Fruit fly (Drosophila melanogaster) whole organism, wandering third instar larva: ENCODE measurements around the gene kat80.

Experiments
- Abd-B ChIP-seq: fragments of >200 bp; optimal IDR thresholded peaks from 2 replicates; lab custom pipeline; 2017; ENCODE audit warnings: missing biosample characterization, missing genetic modification characterization
- CG32264 ChIP-seq: fragments of 200-800 bp; sonication (Bioruptor generic); optimal IDR thresholded peaks from 2 replicates; lab custom pipeline; 2016; ENCODE audit warnings: missing biosample characterization, missing genetic modification characterization
- CG9705 ChIP-seq: fragments of 200-800 bp; sonication (Bioruptor generic); optimal IDR thresholded peaks from 2 replicates; lab custom pipeline; 2018; ENCODE audit warnings: missing biosample characterization, mild to moderate bottlenecking, missing genetic modification characterization
- CrebA ChIP-seq: fragments of 200-800 bp; sonication (Bioruptor generic); optimal IDR thresholded peaks from 2 replicates; lab custom pipeline; 2016; ENCODE audit warnings: missing biosample characterization, mild to moderate bottlenecking, missing genetic modification characterization, borderline replicate concordance
- Dfd ChIP-seq: fragments of >200 bp; optimal IDR thresholded peaks from 2 replicates; lab custom pipeline; 2017; ENCODE audit warnings: missing biosample characterization, missing genetic modification characterization
- Dif ChIP-seq: fragments of 200-275, 200-300 bp; sonication (Bioruptor generic); optimal IDR thresholded peaks from 2 replicates; lab custom pipeline; 2018; ENCODE audit warnings: missing biosample characterization, missing genetic modification characterization; ENCODE audit not compliant: partially characterized antibody
- GATAd ChIP-seq: sonication (Bioruptor generic); optimal IDR thresholded peaks from 2 replicates; lab custom pipeline; 2016; ENCODE audit warnings: missing biosample characterization, missing genetic modification characterization
- HLH106 ChIP-seq: fragments of 200-800 bp; optimal IDR thresholded peaks from 3 replicates; lab custom pipeline; 2019; ENCODE audit warnings: missing biosample characterization, mild to moderate bottlenecking, missing genetic modification characterization, moderate library complexity
- Hnf4 ChIP-seq: fragments of 200-800 bp; sonication (Bioruptor generic); optimal IDR thresholded peaks from 2 replicates; lab custom pipeline; 2016; ENCODE audit warnings: missing biosample characterization, mild to moderate bottlenecking, missing genetic modification characterization
- Hr78 ChIP-seq: fragments of >200 bp; optimal IDR thresholded peaks from 2 replicates; lab custom pipeline; 2017; ENCODE audit warnings: missing biosample characterization, missing genetic modification characterization
- Hr83 ChIP-seq: fragments of 200-300 bp; sonication (Bioruptor generic); optimal IDR thresholded peaks from 2 replicates; lab custom pipeline; 2016; ENCODE audit warnings: missing biosample characterization, mild to moderate bottlenecking, missing genetic modification characterization, moderate library complexity; ENCODE audit not compliant: poor library complexity, severe bottlenecking
- Jra ChIP-seq: sonication (Bioruptor generic); optimal IDR thresholded peaks from 2 replicates; lab custom pipeline; 2016; ENCODE audit warnings: missing biosample characterization, missing genetic modification characterization
- Mio ChIP-seq: sonication (Bioruptor generic); optimal IDR thresholded peaks from 2 replicates; lab custom pipeline; 2016; ENCODE audit warnings: missing biosample characterization, missing genetic modification characterization
- Myc ChIP-seq: fragments of >200 bp; optimal IDR thresholded peaks from 2 replicates; lab custom pipeline; 2017
- N ChIP-seq: fragments of >200 bp; optimal IDR thresholded peaks from 2 replicates; lab custom pipeline; 2018; ENCODE audit warnings: missing biosample characterization, missing external identifiers, missing genetic modification characterization
- OdsH ChIP-seq: fragments of 200-800 bp; sonication (Bioruptor generic); optimal IDR thresholded peaks from 2 replicates; lab custom pipeline; 2016; ENCODE audit warnings: missing biosample characterization, mild to moderate bottlenecking, missing genetic modification characterization
- Rel ChIP-seq, 2 experiments: fragments of 200-800 bp; sonication (Bioruptor generic) in 1 of 2; optimal IDR thresholded peaks; 2 replicates in 1 of 2; 3 replicates in 1 of 2; lab custom pipeline; 2016 to 2019; ENCODE audit warnings: mild to moderate bottlenecking in 2 of 2, missing biosample characterization in 2 of 2, missing genetic modification characterization in 2 of 2, moderate library complexity in 1 of 2
- Sp1 ChIP-seq: fragments of 200-800 bp; sonication (Bioruptor generic); optimal IDR thresholded peaks from 3 replicates; lab custom pipeline; 2019; ENCODE audit warnings: missing biosample characterization, mild to moderate bottlenecking, missing genetic modification characterization, moderate library complexity
- Vsx2 ChIP-seq: fragments of 200-300, 225-300 bp; sonication (Bioruptor generic); optimal IDR thresholded peaks from 2 replicates; lab custom pipeline; 2018; ENCODE audit warnings: missing biosample characterization, missing genetic modification characterization; ENCODE audit not compliant: partially characterized antibody
- br ChIP-seq: fragments of 200-800 bp; sonication (Bioruptor generic); optimal IDR thresholded peaks from 2 replicates; lab custom pipeline; 2016; ENCODE audit warnings: missing biosample characterization, missing genetic modification characterization
- brk ChIP-seq: fragments of 200-800 bp; sonication (Bioruptor generic); optimal IDR thresholded peaks from 2 replicates; lab custom pipeline; 2016; ENCODE audit warnings: missing biosample characterization, mild to moderate bottlenecking, missing genetic modification characterization
- dl ChIP-seq, 2 experiments: fragments of 175-275, 200-275 bp in 1 of 2; fragments of 200-275 bp in 1 of 2; sonication (Bioruptor generic); optimal IDR thresholded peaks; lab custom pipeline; 2018; ENCODE audit warnings: mild to moderate bottlenecking in 2 of 2, missing biosample characterization in 2 of 2, missing genetic modification characterization in 2 of 2, moderate library complexity in 2 of 2; ENCODE audit not compliant: partially characterized antibody in 2 of 2, insufficient read depth in 1 of 2
- dmrt93B ChIP-seq: fragments of 200-800 bp; sonication (Bioruptor generic); optimal IDR thresholded peaks from 2 replicates; lab custom pipeline; 2018; ENCODE audit warnings: missing biosample characterization, mild to moderate bottlenecking, missing genetic modification characterization
- dsf ChIP-seq: sonication (Bioruptor generic); optimal IDR thresholded peaks from 2 replicates; lab custom pipeline; 2016; ENCODE audit warnings: missing biosample characterization, missing genetic modification characterization, borderline replicate concordance
- ey ChIP-seq: fragments of 200-800 bp; sonication (Bioruptor generic); optimal IDR thresholded peaks from 2 replicates; lab custom pipeline; 2016; ENCODE audit warnings: missing biosample characterization, missing genetic modification characterization
- foxo ChIP-seq, 2 experiments: fragments of 200-800 bp; sonication (Bioruptor generic); optimal IDR thresholded peaks; 2 replicates in 1 of 2; 3 replicates in 1 of 2; lab custom pipeline; 2016 to 2017; ENCODE audit warnings: missing biosample characterization in 2 of 2, missing genetic modification characterization in 2 of 2
- fru ChIP-seq: fragments of 200-800 bp; sonication (Bioruptor generic); optimal IDR thresholded peaks from 3 replicates; lab custom pipeline; 2016; ENCODE audit warnings: missing biosample characterization, mild to moderate bottlenecking, missing genetic modification characterization
- h ChIP-seq: fragments of 200-800 bp; sonication (Bioruptor generic); optimal IDR thresholded peaks from 3 replicates; lab custom pipeline; 2016; ENCODE audit warnings: missing biosample characterization, mild to moderate bottlenecking, missing genetic modification characterization
- jim ChIP-seq: fragments of 175-275, 200-325 bp; sonication (Bioruptor generic); optimal IDR thresholded peaks from 2 replicates; lab custom pipeline; 2016; ENCODE audit warnings: missing biosample characterization, mild to moderate bottlenecking, missing genetic modification characterization
- lola ChIP-seq: fragments of >200 bp; optimal IDR thresholded peaks from 2 replicates; lab custom pipeline; 2017; ENCODE audit warnings: missing biosample characterization, missing genetic modification characterization
- pan ChIP-seq: fragments of >200 bp; optimal IDR thresholded peaks from 2 replicates; lab custom pipeline; 2017
- psq ChIP-seq: fragments of 200-800 bp; sonication (Bioruptor generic); optimal IDR thresholded peaks from 3 replicates; lab custom pipeline; 2017; ENCODE audit warnings: missing biosample characterization, mild to moderate bottlenecking, missing genetic modification characterization, moderate library complexity
- rgr ChIP-seq: fragments of 200-800 bp; sonication (Bioruptor generic); optimal IDR thresholded peaks from 3 replicates; lab custom pipeline; 2016; ENCODE audit warnings: missing biosample characterization, mild to moderate bottlenecking, missing genetic modification characterization
- sage ChIP-seq: fragments of 200-800 bp; sonication (Bioruptor generic); optimal IDR thresholded peaks from 2 replicates; lab custom pipeline; 2016; ENCODE audit warnings: missing biosample characterization, mild to moderate bottlenecking, missing genetic modification characterization
- sv ChIP-seq: fragments of 200-800 bp; sonication (Bioruptor generic); optimal IDR thresholded peaks from 3 replicates; lab custom pipeline; 2016; ENCODE audit warnings: missing biosample characterization, missing genetic modification characterization
- tai ChIP-seq: sonication (Bioruptor generic); optimal IDR thresholded peaks from 2 replicates; lab custom pipeline; 2016; ENCODE audit warnings: missing biosample characterization, missing genetic modification characterization
- usp ChIP-seq: fragments of >200 bp; optimal IDR thresholded peaks from 2 replicates; lab custom pipeline; 2017; ENCODE audit warnings: missing biosample characterization, missing genetic modification characterization
- woc ChIP-seq: sonication (Bioruptor generic); optimal IDR thresholded peaks from 2 replicates; lab custom pipeline; 2016; ENCODE audit warnings: missing biosample characterization, mild to moderate bottlenecking, missing genetic modification characterization

Gene kat80

dm6 chrX:16278783-16279182 is 2.8 kb upstream of the kat80 start:
- TF ChIP-seq br (GFP tag; lab: Kevin White, UChicago), result peak; percentile 86
- peak; percentile 6 for TF ChIP-seq tai (GFP tag; lab: Kevin White, UChicago)
- peak; percentile 93 for TF ChIP-seq Sp1 (GFP tag; lab: Kevin White, UChicago)
- TF ChIP-seq Abd-B (GFP tag; lab: Kevin White, UChicago), result no peak
- TF ChIP-seq CG9705 (GFP tag; lab: Kevin White, UChicago), result peak; percentile 88
- no peak for TF ChIP-seq dsf (GFP tag; lab: Kevin White, UChicago)
- TF ChIP-seq Dif (GFP tag; lab: Kevin White, UChicago), result peak; percentile 28
- TF ChIP-seq Hr78 (GFP tag; lab: Kevin White, UChicago), result no peak
- TF ChIP-seq usp (GFP tag; lab: Kevin White, UChicago), result no peak
- peak; percentile 18 for TF ChIP-seq psq (GFP tag; lab: Kevin White, UChicago)
- TF ChIP-seq rgr, result peak; percentile 84
- no peak for TF ChIP-seq Jra
- peak; percentile 92 for TF ChIP-seq HLH106 (tag; lab: Kevin White, UChicago)
- TF ChIP-seq brk (GFP tag; lab: Kevin White, UChicago), result peak; percentile 11
- peak; percentile 73 for TF ChIP-seq fru (GFP tag; lab: Kevin White, UChicago)
- TF ChIP-seq pan (lab: Kevin White, UChicago), result no peak
- peak; percentile 71 for TF ChIP-seq dmrt93B (GFP tag; lab: Kevin White, UChicago)
- no peak for TF ChIP-seq jim (GFP tag; lab: Kevin White, UChicago)
- TF ChIP-seq Vsx2 (GFP tag; lab: Kevin White, UChicago), result peak; percentile 72
- TF ChIP-seq Mio (GFP tag; lab: Kevin White, UChicago), result no peak
- no peak for TF ChIP-seq Dfd (GFP tag; lab: Kevin White, UChicago)
- TF ChIP-seq CrebA (GFP tag; lab: Kevin White, UChicago), result no peak
- no peak for TF ChIP-seq Myc (lab: Kevin White, UChicago)
- peak in 1 of 2 experiments; percentile 12 for TF ChIP-seq dl (GFP tag; optimal IDR thresholded peaks at IDR 0.05; lab: Kevin White, UChicago; ENCODE audit: insufficient read depth in 1 of 2, partially characterized antibody in 2 of 2)
- TF ChIP-seq CG32264 (GFP tag; lab: Kevin White, UChicago), result peak; percentile 54
- TF ChIP-seq GATAd (GFP tag; lab: Kevin White, UChicago), result no peak
- TF ChIP-seq sage (GFP tag; lab: Kevin White, UChicago), result peak; percentile 70
- TF ChIP-seq OdsH (GFP tag; lab: Kevin White, UChicago), result peak; percentile 83
- no peak for TF ChIP-seq Hr83 (GFP tag; lab: Kevin White, UChicago)
- TF ChIP-seq sv (GFP tag; lab: Kevin White, UChicago), result no peak
- peak; percentile 81 for TF ChIP-seq ey (GFP tag; lab: Kevin White, UChicago)
- TF ChIP-seq lola (GFP tag; lab: Kevin White, UChicago), result no peak
- TF ChIP-seq Rel (GFP tag; optimal IDR thresholded peaks at IDR 0.05; lab: Kevin White, UChicago), result peak; percentile 71
- TF ChIP-seq Rel (tag; optimal IDR thresholded peaks at IDR 0.05; lab: Kevin White, UChicago), result peak; percentile 76
- TF ChIP-seq N (GFP tag; lab: Kevin White, UChicago), result no peak
- TF ChIP-seq Hnf4 (GFP tag; lab: Kevin White, UChicago), result peak; percentile 68
- peak in 1 of 2 experiments; percentile 79 for TF ChIP-seq foxo (GFP tag; optimal IDR thresholded peaks at IDR 0.05; lab: Kevin White, UChicago)
- TF ChIP-seq woc, result peak; percentile 27
- peak; percentile 81 for TF ChIP-seq h

DNA sequence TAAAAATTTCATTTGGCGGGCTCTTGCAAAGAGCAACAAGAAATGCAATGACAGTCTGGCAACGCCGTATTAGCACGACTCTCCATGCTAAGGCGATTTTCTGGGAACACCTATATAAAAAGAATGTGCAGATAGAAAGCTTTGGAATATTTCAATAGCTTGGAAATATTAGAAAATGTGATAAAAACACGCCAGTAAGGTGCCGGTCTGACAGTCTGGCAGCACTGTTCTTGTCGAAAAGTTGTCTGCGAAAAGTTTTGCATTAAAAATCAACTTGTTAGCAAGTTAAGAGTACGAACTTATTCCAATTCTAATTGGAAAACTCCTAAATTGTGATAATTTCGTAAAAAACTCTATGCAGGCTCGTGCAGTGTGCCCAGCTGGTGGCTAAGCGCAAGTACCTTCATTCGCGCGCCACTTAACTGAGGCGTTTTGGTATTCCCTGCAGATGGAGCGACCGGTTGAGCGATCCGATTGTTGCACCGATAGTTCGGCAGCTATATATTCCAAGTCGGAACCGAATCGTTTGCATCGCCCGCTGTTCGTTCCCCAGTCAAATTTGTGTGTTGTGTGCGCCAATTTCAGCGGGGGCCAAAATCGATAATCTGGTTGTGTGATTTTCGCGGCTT is 2.0 kb upstream of the kat80 start, which contains the start of gene eas:
Gene eas, plus strand, starts transcription at position 451 of the 629 bp plus-strand sequence.
- no peak for TF ChIP-seq Hr78 (GFP tag; lab: Kevin White, UChicago)
- no peak for TF ChIP-seq tai (GFP tag; lab: Kevin White, UChicago)
- no peak for TF ChIP-seq ey (GFP tag; lab: Kevin White, UChicago)
- TF ChIP-seq Vsx2 (GFP tag; lab: Kevin White, UChicago), result no peak
- no peak for TF ChIP-seq Myc (lab: Kevin White, UChicago)
- TF ChIP-seq Dif (GFP tag; lab: Kevin White, UChicago), result peak; percentile 78
- TF ChIP-seq pan (lab: Kevin White, UChicago), result no peak
- no peak for TF ChIP-seq Jra
- TF ChIP-seq Mio (GFP tag; lab: Kevin White, UChicago), result no peak
- no peak for TF ChIP-seq Hnf4 (GFP tag; lab: Kevin White, UChicago)
- TF ChIP-seq dl (GFP tag; optimal IDR thresholded peaks at IDR 0.05; lab: Kevin White, UChicago; ENCODE audit: insufficient read depth in 1 of 2, partially characterized antibody in 2 of 2), result no peak
- TF ChIP-seq N (GFP tag; lab: Kevin White, UChicago), result peak; percentile 1
- peak; percentile 1 for TF ChIP-seq fru (GFP tag; lab: Kevin White, UChicago)
- peak in 1 of 2 experiments; percentile 29 for TF ChIP-seq foxo (GFP tag; optimal IDR thresholded peaks at IDR 0.05; lab: Kevin White, UChicago)
- TF ChIP-seq dmrt93B (GFP tag; lab: Kevin White, UChicago), result no peak
- no peak for TF ChIP-seq dsf (GFP tag; lab: Kevin White, UChicago)
- TF ChIP-seq usp (GFP tag; lab: Kevin White, UChicago), result no peak
- TF ChIP-seq Dfd (GFP tag; lab: Kevin White, UChicago), result no peak
- TF ChIP-seq GATAd (GFP tag; lab: Kevin White, UChicago), result no peak
- TF ChIP-seq rgr, result peak; percentile 20
- no peak for TF ChIP-seq CG32264 (GFP tag; lab: Kevin White, UChicago)
- no peak for TF ChIP-seq CrebA (GFP tag; lab: Kevin White, UChicago)
- TF ChIP-seq jim (GFP tag; lab: Kevin White, UChicago), result no peak
- no peak for TF ChIP-seq lola (GFP tag; lab: Kevin White, UChicago)
- TF ChIP-seq sv (GFP tag; lab: Kevin White, UChicago), result peak; percentile 22
- no peak for TF ChIP-seq psq (GFP tag; lab: Kevin White, UChicago)
- no peak for TF ChIP-seq Abd-B (GFP tag; lab: Kevin White, UChicago)
- no peak for TF ChIP-seq brk (GFP tag; lab: Kevin White, UChicago)
- no peak for TF ChIP-seq br (GFP tag; lab: Kevin White, UChicago)
- TF ChIP-seq h, result peak; percentile 23
- no peak for TF ChIP-seq Sp1 (GFP tag; lab: Kevin White, UChicago)
- no peak for TF ChIP-seq OdsH (GFP tag; lab: Kevin White, UChicago)
